Fruit fly (Drosophila melanogaster) whole organism, embryonic: ENCODE data around the gene srp.

Experiments
- Ada2b ChIP-seq: fragments of 200-800 bp; sonication (Bioruptor generic); IDR thresholded peaks from 2 replicates; pipeline ENCODE4 v1.3.6; 2022; ENCODE audit warnings: missing biosample characterization, missing genetic modification characterization
- Adf1 ChIP-seq: fragments of 200-800 bp; sonication (Bioruptor generic); IDR thresholded peaks from 2 replicates; pipeline ENCODE4 v1.3.6; 2022; ENCODE audit warnings: missing biosample characterization, missing genetic modification characterization
- BEAF-32 ChIP-seq: fragments of 200-800 bp; sonication (Bioruptor generic); optimal IDR thresholded peaks from 3 replicates; lab custom pipeline; 2017; ENCODE audit warnings: missing biosample characterization, missing genetic modification characterization, mild to moderate bottlenecking, moderate library complexity, missing genetic modification reagents
- CG10321 ChIP-seq: fragments of 200-800 bp; sonication (Bioruptor generic); IDR thresholded peaks from 2 replicates; pipeline ENCODE4 v1.3.6; 2022; ENCODE audit warnings: missing biosample characterization, missing genetic modification characterization
- CG10462 ChIP-seq: fragments of 200-800 bp; sonication (Bioruptor generic); optimal IDR thresholded peaks from 2 replicates; lab custom pipeline; 2016; ENCODE audit warnings: missing biosample characterization, missing genetic modification characterization
- CG10959 ChIP-seq: fragments of 200-800 bp; sonication (Bioruptor generic); IDR thresholded peaks from 2 replicates; pipeline ENCODE4 v1.3.6; 2022; ENCODE audit warnings: missing biosample characterization, missing genetic modification characterization
- CG12299 ChIP-seq: fragments of 200-800 bp; sonication (Bioruptor generic); optimal IDR thresholded peaks from 2 replicates; lab custom pipeline; 2018; ENCODE audit warnings: missing biosample characterization, mild to moderate bottlenecking, missing genetic modification characterization
- CG14014 ChIP-seq: fragments of 200-800 bp; sonication (Bioruptor generic); IDR thresholded peaks from 2 replicates; pipeline ENCODE4 v1.3.6; 2022; ENCODE audit warnings: missing biosample characterization, missing genetic modification characterization
- CG1529 ChIP-seq: fragments of 200-800 bp; sonication (Bioruptor generic); optimal IDR thresholded peaks from 3 replicates; lab custom pipeline; 2018; ENCODE audit warnings: missing biosample characterization, missing genetic modification characterization
- CG16813 ChIP-seq: fragments of 200-800 bp; sonication (Bioruptor generic); IDR thresholded peaks from 3 replicates; pipeline ENCODE4 v1.3.6; 2022; ENCODE audit warnings: missing biosample characterization, missing genetic modification characterization; ENCODE audit not compliant: partially characterized antibody
- CG17361 ChIP-seq: fragments of 200-800 bp; sonication (Bioruptor generic); IDR thresholded peaks from 3 replicates; pipeline ENCODE4 v1.3.6; 2022; ENCODE audit warnings: missing biosample characterization, missing genetic modification characterization
- CG30431 ChIP-seq: fragments of 200-800 bp; sonication (Bioruptor generic); optimal IDR thresholded peaks from 2 replicates; lab custom pipeline; 2017; ENCODE audit warnings: missing biosample characterization, missing genetic modification characterization
- CG3407 ChIP-seq: fragments of 200-800 bp; sonication (Bioruptor generic); optimal IDR thresholded peaks from 2 replicates; lab custom pipeline; 2018; ENCODE audit warnings: missing biosample characterization, mild to moderate bottlenecking, missing genetic modification characterization
- CG3838 ChIP-seq: fragments of 200-800 bp; sonication (Bioruptor generic); optimal IDR thresholded peaks from 3 replicates; lab custom pipeline; 2016; ENCODE audit warnings: missing biosample characterization, missing genetic modification characterization
- CG4328 ChIP-seq: fragments of 200-800 bp; sonication (Bioruptor generic); optimal IDR thresholded peaks from 3 replicates; lab custom pipeline; 2017; ENCODE audit warnings: missing biosample characterization, missing genetic modification reagents, missing genetic modification characterization
- CG4360 ChIP-seq: fragments of 200-800 bp; sonication (Bioruptor generic); IDR thresholded peaks from 2 replicates; pipeline ENCODE4 v1.3.6; 2022; ENCODE audit warnings: missing biosample characterization, missing genetic modification characterization
- CG4707 ChIP-seq: fragments of 200-800 bp; sonication (Bioruptor generic); optimal IDR thresholded peaks from 2 replicates; lab custom pipeline; 2018; ENCODE audit warnings: missing biosample characterization, mild to moderate bottlenecking, missing genetic modification characterization, moderate library complexity
- CG4820 ChIP-seq: fragments of 200-800 bp; sonication (Bioruptor generic); optimal IDR thresholded peaks from 3 replicates; lab custom pipeline; 2016; ENCODE audit warnings: missing biosample characterization, missing genetic modification characterization
- CG5180 ChIP-seq: fragments of 200-800 bp; sonication (Bioruptor generic); optimal IDR thresholded peaks from 3 replicates; lab custom pipeline; 2017; ENCODE audit warnings: missing biosample characterization, missing genetic modification characterization, mild to moderate bottlenecking, moderate library complexity, missing genetic modification reagents
- CG5245 ChIP-seq: fragments of 200-800 bp; sonication (Bioruptor generic); optimal IDR thresholded peaks from 3 replicates; lab custom pipeline; 2016; ENCODE audit warnings: missing biosample characterization, missing genetic modification characterization
- CG8924 ChIP-seq: fragments of 200-800 bp; optimal IDR thresholded peaks from 3 replicates; lab custom pipeline; 2019; ENCODE audit warnings: missing biosample characterization, mild to moderate bottlenecking, missing genetic modification characterization, moderate library complexity
- CHES-1-like ChIP-seq: fragments of 200-800 bp; sonication (Bioruptor generic); optimal IDR thresholded peaks from 2 replicates; lab custom pipeline; 2016; ENCODE audit warnings: missing biosample characterization, missing genetic modification characterization
- CTCF ChIP-seq: fragments of 200-800 bp; sonication (Bioruptor generic); optimal IDR thresholded peaks from 2 replicates; lab custom pipeline; 2017; ENCODE audit warnings: missing biosample characterization, mild to moderate bottlenecking, missing genetic modification characterization, moderate library complexity
- CrebB ChIP-seq: fragments of 200-800 bp; sonication (Bioruptor generic); optimal IDR thresholded peaks from 3 replicates; lab custom pipeline; 2018; ENCODE audit warnings: missing biosample characterization, mild to moderate bottlenecking, missing genetic modification characterization
- Dp ChIP-seq: fragments of 200-800 bp; sonication (Bioruptor generic); optimal IDR thresholded peaks from 2 replicates; lab custom pipeline; 2018; ENCODE audit warnings: missing biosample characterization, mild to moderate bottlenecking, missing genetic modification characterization, moderate library complexity
- Fer1 ChIP-seq: fragments of 200-800 bp; sonication (Bioruptor generic); optimal IDR thresholded peaks from 2 replicates; lab custom pipeline; 2017; ENCODE audit warnings: missing biosample characterization, mild to moderate bottlenecking, missing genetic modification characterization
- Fer3 ChIP-seq: fragments of 200-800 bp; sonication (Bioruptor generic); optimal IDR thresholded peaks from 2 replicates; lab custom pipeline; 2018; ENCODE audit warnings: missing biosample characterization, mild to moderate bottlenecking, missing genetic modification characterization, moderate library complexity
- H2.0 ChIP-seq: fragments of 200-800 bp; sonication (Bioruptor generic); IDR thresholded peaks from 2 replicates; pipeline ENCODE4 v1.3.6; 2022; ENCODE audit warnings: missing biosample characterization, missing genetic modification characterization
- HmgD ChIP-seq: fragments of 200-800 bp; sonication (Bioruptor generic); optimal IDR thresholded peaks from 3 replicates; lab custom pipeline; 2016; ENCODE audit warnings: missing biosample characterization, missing genetic modification characterization
- Lpt ChIP-seq: fragments of >200 bp; optimal IDR thresholded peaks from 2 replicates; lab custom pipeline; 2018; ENCODE audit warnings: missing biosample characterization, missing genetic modification characterization
- Nf-YB ChIP-seq: fragments of 200-800 bp; sonication (Bioruptor generic); optimal IDR thresholded peaks from 3 replicates; lab custom pipeline; 2019; ENCODE audit warnings: missing biosample characterization, mild to moderate bottlenecking, missing genetic modification characterization, moderate library complexity
- Poxn ChIP-seq: fragments of 200-800 bp; sonication (Bioruptor generic); IDR thresholded peaks from 2 replicates; pipeline ENCODE4 v1.3.6; 2022; ENCODE audit warnings: missing biosample characterization, missing genetic modification characterization
- Side ChIP-seq: fragments of 200-800 bp; sonication (Bioruptor generic); optimal IDR thresholded peaks from 2 replicates; lab custom pipeline; 2016; ENCODE audit warnings: missing biosample characterization, missing genetic modification characterization
- Spps ChIP-seq: fragments of 200-800 bp; sonication (Bioruptor generic); optimal IDR thresholded peaks from 2 replicates; lab custom pipeline; 2018; ENCODE audit warnings: missing biosample characterization, mild to moderate bottlenecking, missing genetic modification characterization
- Ssrp ChIP-seq: fragments of 200-800 bp; sonication (Bioruptor generic); optimal IDR thresholded peaks from 2 replicates; lab custom pipeline; 2018; ENCODE audit warnings: missing biosample characterization, mild to moderate bottlenecking, missing genetic modification characterization, moderate library complexity
- amos ChIP-seq: fragments of 200-800 bp; sonication (Bioruptor generic); IDR thresholded peaks from 2 replicates; pipeline ENCODE4 v1.3.6; 2022; ENCODE audit warnings: missing biosample characterization, missing genetic modification characterization; ENCODE audit not compliant: partially characterized antibody
- bab2 ChIP-seq: fragments of 200-800 bp; sonication (Bioruptor generic); optimal IDR thresholded peaks from 2 replicates; lab custom pipeline; 2016; ENCODE audit warnings: missing biosample characterization, missing genetic modification characterization
- fru ChIP-seq: fragments of >200 bp; optimal IDR thresholded peaks from 2 replicates; lab custom pipeline; 2017
- grn ChIP-seq: fragments of 200-800 bp; sonication (Bioruptor generic); optimal IDR thresholded peaks from 3 replicates; lab custom pipeline; 2017; ENCODE audit warnings: missing biosample characterization, missing genetic modification characterization
- inv ChIP-seq: fragments of 200-800 bp; sonication (Bioruptor generic); IDR thresholded peaks from 2 replicates; pipeline ENCODE4 v1.3.6; 2022; ENCODE audit warnings: missing biosample characterization, missing genetic modification characterization; ENCODE audit not compliant: partially characterized antibody
- lola ChIP-seq, 3 experiments: fragments of >200 bp in 2 of 3; fragments of 200-800 bp in 1 of 3; sonication (Bioruptor generic) in 1 of 3; optimal IDR thresholded peaks; 2 replicates each; lab custom pipeline; 2017 to 2019; ENCODE audit warnings: missing biosample characterization in 3 of 3, missing genetic modification characterization in 3 of 3, mild to moderate bottlenecking in 1 of 3, moderate library complexity in 1 of 3
- mirr ChIP-seq: fragments of 200-800 bp; sonication (Bioruptor generic); optimal IDR thresholded peaks from 3 replicates; lab custom pipeline; 2018; ENCODE audit warnings: missing biosample characterization, mild to moderate bottlenecking, missing genetic modification characterization
- sd ChIP-seq: fragments of 200-800 bp; sonication (Bioruptor generic); optimal IDR thresholded peaks from 3 replicates; lab custom pipeline; 2018; ENCODE audit warnings: missing biosample characterization, mild to moderate bottlenecking, missing genetic modification characterization, moderate library complexity
- shn ChIP-seq: fragments of 200-800 bp; sonication (Bioruptor generic); optimal IDR thresholded peaks from 3 replicates; lab custom pipeline; 2016; ENCODE audit warnings: missing biosample characterization, missing genetic modification characterization
- sna ChIP-seq: fragments of 200-800 bp; sonication (Bioruptor generic); IDR thresholded peaks from 2 replicates; pipeline ENCODE4 v1.3.6; 2022; ENCODE audit warnings: missing biosample characterization, missing genetic modification characterization; ENCODE audit not compliant: partially characterized antibody
- so ChIP-seq: fragments of 200-800 bp; sonication (Bioruptor generic); IDR thresholded peaks from 3 replicates; pipeline ENCODE4 v1.3.6; 2022; ENCODE audit warnings: missing biosample characterization, missing genetic modification characterization
- sob ChIP-seq: fragments of 200-800 bp; sonication (Bioruptor generic); IDR thresholded peaks from 2 replicates; pipeline ENCODE4 v1.3.6; 2022; ENCODE audit warnings: missing biosample characterization, missing genetic modification characterization
- stc ChIP-seq: fragments of 200-800 bp; sonication (Bioruptor generic); IDR thresholded peaks from 2 replicates; pipeline ENCODE4 v1.3.6; 2022; ENCODE audit warnings: missing biosample characterization, missing genetic modification characterization
- tll ChIP-seq, 2 experiments: fragments of 200-800 bp in 1 of 2; fragments of >200 bp in 1 of 2; sonication (Bioruptor generic) in 1 of 2; optimal IDR thresholded peaks; 2 replicates each; lab custom pipeline; 2017 to 2019; ENCODE audit warnings: missing biosample characterization in 2 of 2, missing genetic modification characterization in 2 of 2, mild to moderate bottlenecking in 1 of 2, moderate library complexity in 1 of 2
- trh ChIP-seq: fragments of 200-800 bp; sonication (Bioruptor generic); optimal IDR thresholded peaks from 2 replicates; lab custom pipeline; 2016; ENCODE audit warnings: missing biosample characterization, missing genetic modification characterization
- vfl ChIP-seq: fragments of 200-800 bp; sonication (Bioruptor generic); optimal IDR thresholded peaks from 2 replicates; lab custom pipeline; 2016; ENCODE audit warnings: missing biosample characterization, missing genetic modification characterization
- wor ChIP-seq: fragments of 200-800 bp; sonication (Bioruptor generic); IDR thresholded peaks from 2 replicates; pipeline ENCODE4 v1.3.6; 2022; ENCODE audit warnings: missing biosample characterization, missing genetic modification characterization

srp gene

DNA sequence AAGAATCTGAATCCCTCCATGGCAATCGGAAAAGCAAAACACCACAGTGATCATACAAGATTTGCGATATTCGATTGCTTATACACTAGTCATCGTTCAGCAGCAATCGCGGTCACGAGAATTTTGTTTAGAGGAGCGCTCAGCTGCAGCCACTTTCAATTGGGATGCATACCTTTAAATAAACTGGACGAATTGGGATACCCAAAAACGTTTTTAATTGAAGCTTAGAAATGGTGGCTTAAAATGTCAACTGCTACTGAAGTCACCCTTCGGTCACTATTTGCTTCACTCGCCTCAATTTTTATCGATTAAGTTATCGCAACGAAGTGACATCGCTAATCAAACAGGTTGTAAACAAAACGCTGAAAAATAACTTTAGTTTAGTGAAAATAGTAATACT is 63.4 kb downstream of the srp start, which contains the start of the genes IKKbeta and CG5013 (continued):
- no peak for TF ChIP-seq CG14014 (GFP tag; lab: Robert Waterston, UW)
- no peak for TF ChIP-seq CG4707 (GFP tag; lab: Kevin White, UChicago)
- TF ChIP-seq CG17361, result peak; percentile 73
- no peak for TF ChIP-seq CG10462 (GFP tag; lab: Kevin White, UChicago)
- TF ChIP-seq CG5245 (GFP tag; lab: Kevin White, UChicago), result peak; percentile 2
- TF ChIP-seq Dp, result peak; percentile 31
- peak; percentile 14 to 75 for TF ChIP-seq tll (GFP tag; optimal IDR thresholded peaks at IDR 0.05; lab: Kevin White, UChicago)
- no peak for TF ChIP-seq CG1529 (GFP tag; lab: Kevin White, UChicago)
- TF ChIP-seq CG30431 (GFP tag; lab: Kevin White, UChicago), result no peak
- peak in 1 of 3 experiments; percentile 26 for TF ChIP-seq lola (GFP tag; optimal IDR thresholded peaks at IDR 0.05; lab: Kevin White, UChicago)
- no peak for TF ChIP-seq so
- no peak for TF ChIP-seq Adf1 (GFP tag; lab: Robert Waterston, UW)
- TF ChIP-seq CG16813 (GFP tag; lab: Robert Waterston, UW), result peak; percentile 81
- peak; percentile 70 for TF ChIP-seq sob (GFP tag; lab: Robert Waterston, UW)
- TF ChIP-seq Poxn (GFP tag; lab: Robert Waterston, UW), result no peak
- no peak for TF ChIP-seq Ssrp (tag; lab: Kevin White, UChicago)
- TF ChIP-seq trh (GFP tag; lab: Kevin White, UChicago), result no peak
- peak; percentile 76 for TF ChIP-seq shn (GFP tag; lab: Kevin White, UChicago)
- no peak for TF ChIP-seq stc (GFP tag; lab: Robert Waterston, UW)
- no peak for TF ChIP-seq CG10321 (GFP tag; lab: Robert Waterston, UW)
- TF ChIP-seq Fer3 (tag; lab: Kevin White, UChicago), result no peak
- peak; percentile 67 for TF ChIP-seq amos
- peak; percentile 90 for TF ChIP-seq CHES-1-like
- TF ChIP-seq inv (GFP tag; lab: Robert Waterston, UW), result peak; percentile 74
- no peak for TF ChIP-seq mirr (GFP tag; lab: Kevin White, UChicago)
- TF ChIP-seq CTCF (GFP tag; lab: Kevin White, UChicago), result peak; percentile 31
- TF ChIP-seq Spps (tag; lab: Kevin White, UChicago), result no peak
- TF ChIP-seq CG4820 (GFP tag; lab: Kevin White, UChicago), result peak; percentile 39
- peak; percentile 56 for TF ChIP-seq vfl (GFP tag; lab: Kevin White, UChicago)
- TF ChIP-seq CG4360 (GFP tag; lab: Robert Waterston, UW), result no peak
- TF ChIP-seq sd (tag; lab: Kevin White, UChicago), result peak; percentile 53
- TF ChIP-seq wor (GFP tag; lab: Robert Waterston, UW), result no peak
- TF ChIP-seq sna (GFP tag; lab: Robert Waterston, UW), result peak; percentile 87
- TF ChIP-seq Ada2b (GFP tag; lab: Robert Waterston, UW), result no peak
- no peak for TF ChIP-seq CG3838 (GFP tag; lab: Kevin White, UChicago)
- TF ChIP-seq bab2, result peak; percentile 37
- TF ChIP-seq Nf-YB (GFP tag; lab: Kevin White, UChicago), result no peak
- no peak for TF ChIP-seq CrebB (tag; lab: Kevin White, UChicago)
- peak; percentile 37 for TF ChIP-seq CG8924 (tag; lab: Kevin White, UChicago)
- no peak for TF ChIP-seq grn (GFP tag; lab: Kevin White, UChicago)
- no peak for TF ChIP-seq H2.0 (GFP tag; lab: Robert Waterston, UW)
- TF ChIP-seq Lpt (GFP tag; lab: Kevin White, UChicago), result no peak
- TF ChIP-seq CG3407 (GFP tag; lab: Kevin White, UChicago), result no peak
- TF ChIP-seq CG5180 (GFP tag; lab: Kevin White, UChicago), result peak; percentile 98
- no peak for TF ChIP-seq CG12299 (tag; lab: Kevin White, UChicago)
- peak; percentile 82 for TF ChIP-seq HmgD (GFP tag; lab: Kevin White, UChicago)
- peak; percentile 89 for TF ChIP-seq BEAF-32 (GFP tag; lab: Kevin White, UChicago)
- no peak for TF ChIP-seq CG10959 (GFP tag; lab: Robert Waterston, UW)
- no peak for TF ChIP-seq fru (lab: Kevin White, UChicago)
- peak; percentile 49 for TF ChIP-seq Side (GFP tag; lab: Kevin White, UChicago)
- TF ChIP-seq CG4328 (GFP tag; lab: Kevin White, UChicago), result no peak
- peak; percentile 22 for TF ChIP-seq Fer1 (GFP tag; lab: Kevin White, UChicago)
